Fruit fly (Drosophila melanogaster) whole organism, embryonic: ENCODE measurements around the gene CG5435.

Experiments
- Aef1 ChIP-seq: fragments of 200-800 bp; sonication (Bioruptor generic); IDR thresholded peaks from 3 replicates; pipeline ENCODE4 v1.3.6; 2022; ENCODE audit warnings: missing biosample characterization, missing genetic modification characterization
- E2f2 ChIP-seq: fragments of 200-800 bp; sonication (Bioruptor generic); IDR thresholded peaks from 2 replicates; pipeline ENCODE4 v1.3.6; 2022; ENCODE audit warnings: missing biosample characterization, missing genetic modification characterization
- PHDP ChIP-seq: fragments of 200-800 bp; sonication (Bioruptor generic); optimal IDR thresholded peaks from 3 replicates; lab custom pipeline; 2018; ENCODE audit warnings: missing biosample characterization, mild to moderate bottlenecking, missing genetic modification characterization, moderate library complexity
- row ChIP-seq: fragments of 200-800 bp; sonication (Bioruptor generic); IDR thresholded peaks from 3 replicates; pipeline ENCODE4 v1.3.6; 2022; ENCODE audit warnings: missing biosample characterization, missing genetic modification characterization

DNA sequence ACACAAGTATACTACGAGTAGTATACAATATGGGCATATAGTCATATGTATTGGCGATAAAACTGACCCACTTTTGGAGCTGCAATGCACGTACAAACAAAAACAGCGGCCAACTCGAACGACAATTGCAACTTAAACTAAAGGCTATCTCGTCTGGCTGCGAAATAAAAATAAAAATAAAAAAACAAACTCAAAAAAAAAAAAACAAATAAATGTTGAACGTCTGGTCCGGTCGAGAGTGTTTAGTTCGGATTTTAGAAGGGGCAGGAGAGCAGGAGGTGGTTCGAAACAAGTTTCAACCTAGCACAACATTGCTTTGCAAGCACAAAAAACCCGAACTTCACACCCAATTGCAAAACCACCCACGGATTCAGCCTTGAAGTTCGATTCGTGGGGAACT is 41.2 kb upstream of the CG5435 start:
- TF ChIP-seq E2f2 (GFP tag; lab: Robert Waterston, UW) (no peak), Aef1 (GFP tag; lab: Robert Waterston, UW) (no peak), row (GFP tag; lab: Robert Waterston, UW) (no peak), PHDP (no peak)
